Fruit fly (Drosophila melanogaster) S2 (cell line): ENCODE data around the gene CG5986.

ENCODE experiments used
- CG8478 ChIP-seq: fragments of >200 bp; optimal IDR thresholded peaks from 2 replicates; lab custom pipeline; 2018
- CTCF ChIP-seq, 2 experiments: fragments of >200 bp; optimal IDR thresholded peaks; 2 replicates each; lab custom pipeline; 2018

DNA sequence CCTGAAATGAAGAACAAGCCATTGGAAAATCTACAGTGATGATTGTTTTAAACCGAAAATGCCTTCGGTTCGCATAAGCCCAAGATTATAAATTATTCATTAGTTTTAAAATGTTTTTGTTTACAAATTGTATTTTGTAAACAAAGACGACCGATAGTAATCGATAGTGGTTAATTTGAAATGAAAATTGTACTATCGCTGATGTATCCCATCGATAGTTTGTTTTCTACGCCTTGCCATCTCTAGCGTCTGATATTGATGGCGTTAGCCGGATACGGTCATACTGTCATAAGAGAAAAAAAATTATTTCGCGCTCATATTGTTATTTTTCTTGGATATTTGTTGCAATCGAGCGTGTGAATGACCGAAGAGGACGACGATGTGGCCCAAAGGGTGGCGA is 10.5 kb downstream of the CG5986 start, which contains the start of gene SMC1:
- TF ChIP-seq CTCF (optimal IDR thresholded peaks at IDR 0.05; lab: Kevin White, UChicago) (peak in 1 of 2 experiments; percentile 20), CG8478 (lab: Kevin White, UChicago) (no peak)
